Worm (Caenorhabditis elegans) whole organism, L3 larva: Measurements from ENCODE around the gene ZC204.17.

Experiments used
- ceh-16 ChIP-seq: sonication (generic microtip); optimal IDR thresholded peaks from 2 replicates; lab custom pipeline; 2017; ENCODE audit warnings: missing biosample characterization, missing genetic modification characterization
- ceh-28 ChIP-seq: fragments of 150-350 bp; optimal IDR thresholded peaks from 2 replicates; lab custom pipeline; 2014; ENCODE audit warnings: missing biosample characterization, missing genetic modification reagents, missing genetic modification characterization
- elt-1 ChIP-seq: fragments of 150-350 bp; optimal IDR thresholded peaks from 2 replicates; lab custom pipeline; 2014; ENCODE audit warnings: missing biosample characterization, missing genetic modification characterization
- elt-2 ChIP-seq: sonication (generic microtip); optimal IDR thresholded peaks from 2 replicates; lab custom pipeline; 2016; ENCODE audit warnings: missing genetic modification reagents, mild to moderate bottlenecking, missing genetic modification characterization, missing compliant biosample characterization
- fos-1 ChIP-seq: fragments of 150-350 bp; optimal IDR thresholded peaks from 2 replicates; lab custom pipeline; 2014; ENCODE audit warnings: missing biosample characterization, missing genetic modification characterization
- jun-1 ChIP-seq: fragments of 150-350 bp; optimal IDR thresholded peaks from 2 replicates; lab custom pipeline; 2014; ENCODE audit warnings: missing biosample characterization, missing genetic modification reagents, missing genetic modification characterization
- nhr-28 ChIP-seq: fragments of 150-350 bp; optimal IDR thresholded peaks from 2 replicates; lab custom pipeline; 2014; ENCODE audit warnings: missing biosample characterization, missing genetic modification characterization
- unc-39 ChIP-seq: sonication (generic microtip); optimal IDR thresholded peaks from 4 replicates; lab custom pipeline; 2017; ENCODE audit warnings: missing biosample characterization, missing genetic modification characterization

DNA sequence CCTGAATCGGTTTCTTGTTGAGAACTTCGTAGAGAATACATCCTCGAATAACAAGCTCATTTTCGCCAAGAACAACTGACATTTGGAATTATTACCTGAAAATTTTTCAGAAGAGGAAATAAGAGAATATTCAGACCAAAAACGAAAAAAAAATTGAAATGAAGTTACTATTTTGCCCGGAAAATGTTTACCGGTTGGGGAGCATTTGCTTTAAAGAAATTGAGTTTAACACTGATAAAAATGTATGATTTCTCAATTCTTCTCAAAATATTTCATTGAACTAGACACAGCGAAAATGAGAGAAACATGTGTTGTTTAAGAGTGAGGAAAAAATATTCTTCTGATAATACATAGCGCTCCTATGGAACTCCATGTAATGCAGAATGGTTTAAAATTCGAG lies 29.7 kb downstream of the ZC204.17 start, which contains the start of gene fbxa-165:
- TF ChIP-seq nhr-28 (no peak), elt-2 (tag; lab: Kevin White, UChicago) (no peak), unc-39 (tag; lab: Kevin White, UChicago) (no peak), ceh-16 (tag; lab: Kevin White, UChicago) (no peak), jun-1 (tag; lab: Kevin White, UChicago) (no peak), ceh-28 (tag; lab: Kevin White, UChicago) (no peak), fos-1 (tag; lab: Kevin White, UChicago) (no peak), elt-1 (tag; lab: Kevin White, UChicago) (no peak)
